Worm (Caenorhabditis elegans): ENCODE measurements around the gene ttr-38.

- TF ChIP-seq atf-7 (tag; optimal IDR thresholded peaks at IDR 0.05): no peak
- no peak for TF ChIP-seq nfya-1 (tag; optimal IDR thresholded peaks at IDR 0.05; ENCODE audit: borderline replicate concordance, insufficient read depth)
- no peak for TF ChIP-seq B0019.2 (GFP tag; conservative IDR thresholded peaks at IDR 0.05)
- no peak for TF ChIP-seq Y67H2A.10 (GFP tag; conservative IDR thresholded peaks at IDR 0.05)
- no peak for TF ChIP-seq ztf-28 (GFP tag; IDR thresholded peaks at IDR 0.05)
- no peak for TF ChIP-seq dpl-1 (GFP tag; optimal IDR thresholded peaks at IDR 0.05)
- TF ChIP-seq chd-7 (tag; optimal IDR thresholded peaks at IDR 0.05): no peak
- no peak for TF ChIP-seq egrh-3 (GFP tag; IDR thresholded peaks at IDR 0.05)
- TF ChIP-seq ceh-58 (GFP tag; IDR thresholded peaks at IDR 0.05): no peak
- no peak for TF ChIP-seq gei-17 (GFP tag; optimal IDR thresholded peaks at IDR 0.05)
Measured at ce11 chrX:9364082-9364481, 49.8 kb upstream of the ttr-38 start.

Measured in whole organism, young adult.